Worm (Caenorhabditis elegans) whole organism, young adult: ENCODE measurements around the gene srh-34.
A peak's percentile ranks its signal among the peaks of the same experiment; 100 is the strongest.

Source experiments
- B0019.2 ChIP-seq: fragments of 200-800 bp; sonication (Bioruptor generic); conservative IDR thresholded peaks from 2 replicates; pipeline ENCODE4 v1.3.6; 2022; ENCODE audit warnings: missing genetic modification reagents, missing genetic modification characterization, missing compliant biosample characterization
- C06A6.2 ChIP-seq: fragments of 200-800 bp; sonication (Bioruptor generic); conservative IDR thresholded peaks from 2 replicates; pipeline ENCODE4 v1.3.6; 2022; ENCODE audit warnings: missing genetic modification characterization, missing compliant biosample characterization
- F10E7.11 ChIP-seq: sonication (generic microtip); optimal IDR thresholded peaks from 2 replicates; lab custom pipeline; 2017; ENCODE audit warnings: mild to moderate bottlenecking, missing genetic modification characterization, moderate library complexity, missing compliant biosample characterization
- F57A8.1 ChIP-seq: fragments of 200-800 bp; sonication (Bioruptor generic); optimal IDR thresholded peaks from 2 replicates; lab custom pipeline; 2018; ENCODE audit warnings: mild to moderate bottlenecking, missing genetic modification characterization, moderate library complexity, missing compliant biosample characterization
- K11D2.4 ChIP-seq: fragments of 200-800 bp; sonication (Bioruptor generic); IDR thresholded peaks from 2 replicates; pipeline ENCODE4 v1.3.6; 2022; ENCODE audit warnings: missing genetic modification reagents, missing genetic modification characterization, missing compliant biosample characterization
- K12H6.12 ChIP-seq: fragments of 200-800 bp; sonication (Bioruptor generic); optimal IDR thresholded peaks from 2 replicates; lab custom pipeline; 2018; ENCODE audit warnings: mild to moderate bottlenecking, missing genetic modification characterization, missing compliant biosample characterization
- T07F8.4 ChIP-seq: sonication (generic microtip); optimal IDR thresholded peaks from 2 replicates; lab custom pipeline; 2016; ENCODE audit warnings: mild to moderate bottlenecking, missing genetic modification characterization, moderate library complexity, missing compliant biosample characterization
- Y67H2A.10 ChIP-seq: fragments of 200-800 bp; sonication (Bioruptor generic); conservative IDR thresholded peaks from 2 replicates; pipeline ENCODE4 v1.3.6; 2022; ENCODE audit warnings: missing genetic modification reagents, missing genetic modification characterization, missing compliant biosample characterization
- ama-1 ChIP-seq, 3 experiments: fragments of 150-350 bp in 1 of 3; sonication (generic microtip) in 2 of 3; optimal IDR thresholded peaks; 2 replicates each; lab custom pipeline; 2014 to 2018; ENCODE audit warnings: missing biosample characterization in 2 of 3, missing genetic modification characterization in 2 of 3, missing genetic modification reagents in 2 of 3
- atf-7 ChIP-seq: sonication (generic microtip); optimal IDR thresholded peaks from 2 replicates; lab custom pipeline; 2017; ENCODE audit warnings: mild to moderate bottlenecking, missing genetic modification characterization, missing compliant biosample characterization
- bed-2 ChIP-seq: fragments of 200-800 bp; sonication (Bioruptor generic); IDR thresholded peaks from 2 replicates; pipeline ENCODE4 v1.3.6; 2022; ENCODE audit warnings: missing genetic modification reagents, missing genetic modification characterization, missing compliant biosample characterization
- ccch-3 ChIP-seq: fragments of 200-800 bp; sonication (Bioruptor generic); optimal IDR thresholded peaks from 2 replicates; lab custom pipeline; 2018; ENCODE audit warnings: mild to moderate bottlenecking, missing genetic modification characterization, missing compliant biosample characterization
- cebp-1 ChIP-seq, 2 experiments: fragments of 200-800 bp in 1 of 2; sonication (Bioruptor generic) in 1 of 2; sonication (generic microtip) in 1 of 2; IDR thresholded peaks in 1 of 2; optimal IDR thresholded peaks in 1 of 2; 2 replicates each; pipeline versions ENCODE4 v1.3.6 to Lab custom; 2017 to 2022; ENCODE audit warnings: missing compliant biosample characterization in 2 of 2, missing genetic modification characterization in 2 of 2, mild to moderate bottlenecking in 1 of 2, missing genetic modification reagents in 1 of 2, moderate library complexity in 1 of 2
- ceh-91 ChIP-seq: fragments of 200-800 bp; sonication (Bioruptor generic); IDR thresholded peaks from 2 replicates; pipeline ENCODE4 v1.3.6; 2022; ENCODE audit warnings: missing genetic modification reagents, missing genetic modification characterization, missing compliant biosample characterization
- die-1 ChIP-seq: sonication (generic microtip); optimal IDR thresholded peaks from 2 replicates; lab custom pipeline; 2016; ENCODE audit warnings: missing genotype, mild to moderate bottlenecking, missing genetic modification characterization, missing compliant biosample characterization
- gei-17 ChIP-seq: fragments of 200-800 bp; sonication (Bioruptor generic); optimal IDR thresholded peaks from 2 replicates; lab custom pipeline; 2018; ENCODE audit warnings: mild to moderate bottlenecking, missing genetic modification characterization, missing compliant biosample characterization
- hmg-1.2 ChIP-seq: fragments of 200-800 bp; sonication (Bioruptor generic); IDR thresholded peaks from 2 replicates; pipeline ENCODE4 v1.3.6; 2022; ENCODE audit warnings: missing genetic modification reagents, missing genetic modification characterization, missing compliant biosample characterization
- hsf-1 ChIP-seq: fragments of 200-800 bp; sonication (Bioruptor generic); IDR thresholded peaks from 2 replicates; pipeline ENCODE4 v1.3.6; 2022; ENCODE audit warnings: missing genetic modification reagents, missing genetic modification characterization, missing compliant biosample characterization
- let-526 ChIP-seq: fragments of 200-800 bp; sonication (Bioruptor generic); IDR thresholded peaks from 2 replicates; pipeline ENCODE4 v1.3.6; 2022; ENCODE audit warnings: missing genetic modification reagents, missing genetic modification characterization, missing compliant biosample characterization
- lin-26 ChIP-seq: fragments of 200-800 bp; sonication (Bioruptor generic); IDR thresholded peaks from 2 replicates; pipeline ENCODE4 v1.3.6; 2022; ENCODE audit warnings: missing genetic modification reagents, missing genetic modification characterization, missing compliant biosample characterization
- madf-8 ChIP-seq: fragments of 200-800 bp; sonication (Bioruptor generic); conservative IDR thresholded peaks from 2 replicates; pipeline ENCODE4 v1.3.6; 2022; ENCODE audit warnings: missing genetic modification reagents, missing genetic modification characterization, missing compliant biosample characterization
- nfyb-1 ChIP-seq: fragments of 200-800 bp; sonication (Bioruptor generic); IDR thresholded peaks from 2 replicates; pipeline ENCODE4 v1.3.6; 2022; ENCODE audit warnings: missing genetic modification reagents, missing genetic modification characterization, missing compliant biosample characterization
- nhr-120 ChIP-seq: fragments of 200-800 bp; sonication (Bioruptor generic); IDR thresholded peaks from 2 replicates; pipeline ENCODE4 v1.3.6; 2022; ENCODE audit warnings: missing genetic modification characterization, missing compliant biosample characterization
- nhr-80 ChIP-seq: sonication (generic microtip); optimal IDR thresholded peaks from 2 replicates; lab custom pipeline; 2016; ENCODE audit warnings: missing genetic modification characterization, missing compliant biosample characterization
- nhr-90 ChIP-seq: sonication (generic microtip); optimal IDR thresholded peaks from 2 replicates; lab custom pipeline; 2016; ENCODE audit warnings: missing genotype, mild to moderate bottlenecking, missing genetic modification characterization, missing compliant biosample characterization
- rcor-1 ChIP-seq: fragments of 200-800 bp; sonication (Bioruptor generic); IDR thresholded peaks from 2 replicates; pipeline ENCODE4 v1.3.6; 2022; ENCODE audit warnings: missing genetic modification reagents, missing genetic modification characterization, missing compliant biosample characterization
- rec-8 ChIP-seq, 2 experiments: sonication (generic microtip); optimal IDR thresholded peaks; 2 replicates each; lab custom pipeline; 2016; ENCODE audit warnings: mild to moderate bottlenecking in 2 of 2, missing genetic modification characterization in 2 of 2, missing genetic modification reagents in 2 of 2, missing genotype in 2 of 2, missing biosample characterization in 1 of 2, missing compliant biosample characterization in 1 of 2, moderate library complexity in 1 of 2
- repo-1 ChIP-seq: sonication (generic microtip); optimal IDR thresholded peaks from 2 replicates; lab custom pipeline; 2017; ENCODE audit warnings: mild to moderate bottlenecking, missing genetic modification characterization, missing compliant biosample characterization
- rpc-1 ChIP-seq, 2 experiments: fragments of 150-350 bp in 1 of 2; sonication (generic microtip) in 1 of 2; optimal IDR thresholded peaks; 2 replicates each; lab custom pipeline; 2014 to 2018; ENCODE audit warnings: missing biosample characterization in 1 of 2, missing genetic modification characterization in 1 of 2, missing genetic modification reagents in 1 of 2, missing genotype in 1 of 2
- snpc-1.3 ChIP-seq: sonication (generic microtip); optimal IDR thresholded peaks from 2 replicates; lab custom pipeline; 2017; ENCODE audit warnings: missing genetic modification characterization, mild to moderate bottlenecking, missing compliant biosample characterization, antibody characterized with exemption, moderate library complexity, missing genotype, missing genetic modification reagents; ENCODE audit not compliant: insufficient read depth
- snpc-3.4 ChIP-seq: sonication (generic microtip); optimal IDR thresholded peaks from 2 replicates; lab custom pipeline; 2017; ENCODE audit warnings: missing genetic modification characterization, mild to moderate bottlenecking, missing compliant biosample characterization, antibody characterized with exemption, moderate library complexity, missing genotype, missing genetic modification reagents
- snpc-4 ChIP-seq, 5 experiments: fragments of 150-350 bp in 1 of 5; sonication (generic microtip) in 4 of 5; optimal IDR thresholded peaks; 2 replicates each; lab custom pipeline; 2014 to 2018; ENCODE audit warnings: missing genetic modification characterization in 5 of 5, missing biosample characterization in 3 of 5, antibody characterized with exemption in 2 of 5, mild to moderate bottlenecking in 2 of 5, missing compliant biosample characterization in 2 of 5, missing genotype in 2 of 5, moderate library complexity in 2 of 5, missing genetic modification reagents in 1 of 5

The srh-34 gene

DNA sequence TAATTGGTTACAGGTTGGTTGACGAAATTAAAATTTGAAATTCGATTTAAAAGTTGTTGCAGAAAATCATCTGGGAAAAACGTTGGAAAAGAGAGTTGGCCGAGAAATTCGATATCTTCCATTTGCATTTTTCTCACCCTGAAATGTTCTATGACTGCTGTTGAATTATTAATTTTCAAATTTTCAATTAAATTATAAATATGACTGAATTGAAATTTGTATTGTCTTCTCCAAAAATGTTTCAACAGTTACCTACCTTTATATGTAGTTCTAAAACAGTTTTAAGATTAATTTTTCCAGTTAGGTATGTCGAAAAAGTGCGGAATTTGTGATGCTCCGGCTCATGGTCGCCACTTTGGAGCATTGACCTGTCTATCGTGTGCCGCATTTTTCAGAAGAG is 40.2 kb upstream of the srh-34 start, which contains the start of gene nhr-211:
Gene nhr-211 (plus strand): TSS at position 301 of the 400 bp plus-strand sequence.
- no peak for TF ChIP-seq lin-26
- no peak for TF ChIP-seq ceh-91
- no peak for TF ChIP-seq C06A6.2 (GFP tag; lab: Robert Waterston, UW)
- TF ChIP-seq, all 124 proteins: peak for 0

DNA sequence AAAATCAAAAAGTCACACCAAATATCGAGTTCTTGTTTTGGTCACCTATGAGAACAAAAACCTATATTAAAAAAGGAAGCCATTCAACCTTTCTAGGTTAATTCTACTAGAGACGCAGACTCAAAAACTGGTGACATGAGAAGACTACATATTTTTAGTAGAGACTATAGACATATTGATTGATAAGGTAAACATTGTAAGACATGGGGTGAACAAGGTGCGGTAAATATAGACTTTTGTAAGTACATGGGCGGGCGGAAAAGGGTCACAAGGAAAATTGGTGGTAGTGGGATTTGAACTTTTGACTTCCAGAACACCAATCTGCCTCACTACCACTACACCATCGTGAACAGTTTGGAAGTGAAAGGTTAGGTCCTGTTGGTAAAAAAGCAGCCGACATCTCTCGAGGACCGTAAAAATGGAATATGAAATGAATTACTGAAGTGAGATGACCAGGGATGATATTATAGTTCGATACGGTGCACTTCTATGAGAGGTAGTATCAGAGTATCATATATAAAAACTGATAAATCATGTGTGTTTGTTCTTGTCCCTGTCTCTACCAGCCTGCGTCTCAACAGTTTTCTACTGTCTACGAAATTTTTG is 37.9 kb upstream of the srh-34 start, which contains the start of gene nhr-212:
Gene nhr-212 (plus strand): TSS at position 573 of the 606 bp plus-strand sequence.
- TF ChIP-seq nhr-80 (tag; lab: Kevin White, UChicago) (peak; percentile 4), F10E7.11 (tag; lab: Kevin White, UChicago) (no peak), snpc-4 (GFP tag; optimal IDR thresholded peaks at IDR 0.05; lab: Kevin White, UChicago) (no peak), snpc-4 (tag; optimal IDR thresholded peaks at IDR 0.05; lab: Kevin White, UChicago) (peak in 2 of 4 experiments; percentile 53 to 77), hmg-1.2 (GFP tag; lab: Robert Waterston, UW) (peak; percentile 11; the same call in 1 of the 2 replicates), rpc-1 (optimal IDR thresholded peaks at IDR 0.05; lab: Kevin White, UChicago) (no peak), rpc-1 (tag; optimal IDR thresholded peaks at IDR 0.05; lab: Kevin White, UChicago) (peak; percentile 17), K11D2.4 (GFP tag; lab: Robert Waterston, UW) (no peak)

- no peak for TF ChIP-seq nhr-120 (GFP tag; lab: Robert Waterston, UW)
- peak; percentile 42 for TF ChIP-seq nhr-80 (tag; lab: Kevin White, UChicago)
Observed at ce11 chrV:483289-483795, 36.9 kb upstream of the srh-34 start, which contains the start of gene nhr-130. TSS of gene nhr-130 (minus strand) at chrV:483339.

- TF ChIP-seq nfyb-1 (GFP tag; lab: Robert Waterston, UW), result peak; percentile 91
- TF ChIP-seq repo-1 (tag; lab: Kevin White, UChicago), result no peak
Observed at ce11 chrV:482860-483259, 36.4 kb upstream of the srh-34 start.

ce11 chrV:479046-479445 is 32.6 kb upstream of the srh-34 start:
- no peak for TF ChIP-seq hsf-1 (GFP tag; lab: Robert Waterston, UW)
- TF ChIP-seq nhr-80 (tag; lab: Kevin White, UChicago), result peak; percentile 30
- no peak for TF ChIP-seq B0019.2 (GFP tag; lab: Robert Waterston, UW)
- TF ChIP-seq ccch-3 (GFP tag; lab: Kevin White, UChicago), result no peak

- TF ChIP-seq let-526 (GFP tag; lab: Robert Waterston, UW), result no peak
- no peak for TF ChIP-seq rcor-1
- peak; percentile 63 for TF ChIP-seq nhr-80 (tag; lab: Kevin White, UChicago)
- TF ChIP-seq repo-1 (tag; lab: Kevin White, UChicago), result no peak
- no peak for TF ChIP-seq T07F8.4
- no peak for TF ChIP-seq K11D2.4 (GFP tag; lab: Robert Waterston, UW)
- TF ChIP-seq cebp-1 (GFP tag; IDR thresholded peaks at IDR 0.05; lab: Robert Waterston, UW), result no peak
- peak; percentile 3 for TF ChIP-seq cebp-1 (tag; optimal IDR thresholded peaks at IDR 0.05; lab: Kevin White, UChicago)
- no peak for TF ChIP-seq nhr-90
Observed at ce11 chrV:477664-478212, 31.3 kb upstream of the srh-34 start, which contains the start of gene nhr-55. TSS of gene nhr-55 (plus strand) at chrV:478162.

ce11 chrV:474516-474915 is 28.0 kb upstream of the srh-34 start, which contains the start of gene nhr-99:
TSS of gene nhr-99 (plus strand) at chrV:474778.
- TF ChIP-seq F57A8.1 (GFP tag; lab: Kevin White, UChicago), result no peak
- peak; percentile 46 for TF ChIP-seq atf-7 (tag; lab: Kevin White, UChicago)
- no peak for TF ChIP-seq K12H6.12 (tag; lab: Kevin White, UChicago)
- no peak for TF ChIP-seq bed-2 (GFP tag; lab: Robert Waterston, UW)
- TF ChIP-seq snpc-1.3 (tag; lab: Kevin White, UChicago), result no peak
- TF ChIP-seq rec-8 (tag; optimal IDR thresholded peaks at IDR 0.05; lab: Kevin White, UChicago), result no peak
- TF ChIP-seq die-1 (tag; lab: Kevin White, UChicago), result no peak
- no peak for TF ChIP-seq F10E7.11 (tag; lab: Kevin White, UChicago)
- TF ChIP-seq ama-1 (optimal IDR thresholded peaks at IDR 0.05; lab: Kevin White, UChicago), result no peak
- TF ChIP-seq ama-1 (GFP tag; optimal IDR thresholded peaks at IDR 0.05; lab: Kevin White, UChicago), result no peak
- no peak for TF ChIP-seq gei-17 (GFP tag; lab: Kevin White, UChicago)
- TF ChIP-seq madf-8, result no peak
- TF ChIP-seq lin-26, result no peak
- TF ChIP-seq snpc-3.4 (tag; lab: Kevin White, UChicago), result no peak
- no peak for TF ChIP-seq nfyb-1 (GFP tag; lab: Robert Waterston, UW)
- TF ChIP-seq Y67H2A.10, result no peak
- peak; percentile 59 for TF ChIP-seq nhr-80 (tag; lab: Kevin White, UChicago)
